Worm (Caenorhabditis elegans) whole organism, L4/young adult: ENCODE measurements around the gene ZC416.2.

Source experiments
- W03F9.2 ChIP-seq: fragments of 150-350 bp; optimal IDR thresholded peaks from 2 replicates; lab custom pipeline; 2014; ENCODE audit warnings: missing biosample characterization, missing genetic modification characterization
- dao-5 ChIP-seq: sonication (generic microtip); optimal IDR thresholded peaks from 2 replicates; lab custom pipeline; 2016; ENCODE audit warnings: missing genotype, missing genetic modification characterization, moderate library complexity, missing compliant biosample characterization
- him-1 ChIP-seq: sonication (generic microtip); optimal IDR thresholded peaks from 2 replicates; lab custom pipeline; 2016; ENCODE audit warnings: missing genotype, missing genetic modification reagents, missing genetic modification characterization, missing compliant biosample characterization

Gene ZC416.2

DNA sequence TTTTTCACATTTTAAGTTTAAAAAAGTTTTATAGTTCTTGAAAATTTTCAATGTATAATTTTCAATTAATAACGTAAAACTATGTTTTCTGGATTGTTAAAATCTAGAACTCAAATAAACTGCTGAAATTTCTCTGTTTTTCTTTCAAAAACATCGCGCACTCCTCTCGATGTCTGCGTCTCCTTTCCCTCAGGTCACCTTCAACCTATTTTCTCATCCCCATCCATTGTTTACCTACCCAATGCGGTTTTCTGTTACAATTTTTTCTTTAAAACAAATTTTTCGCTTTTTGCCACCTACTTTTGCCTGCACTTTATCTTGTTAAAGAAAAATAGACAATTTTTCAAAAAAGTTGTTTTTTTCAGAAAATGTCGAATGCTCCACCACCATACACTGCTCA lies at the start of gene ZC416.2:
ZC416.2 (plus strand) TSS at position 366 of the 400 bp plus-strand sequence.
- TF ChIP-seq dao-5 (tag; lab: Kevin White, UChicago) (no peak), W03F9.2 (tag; lab: Kevin White, UChicago) (no peak), him-1 (tag; lab: Kevin White, UChicago) (no peak)

DNA sequence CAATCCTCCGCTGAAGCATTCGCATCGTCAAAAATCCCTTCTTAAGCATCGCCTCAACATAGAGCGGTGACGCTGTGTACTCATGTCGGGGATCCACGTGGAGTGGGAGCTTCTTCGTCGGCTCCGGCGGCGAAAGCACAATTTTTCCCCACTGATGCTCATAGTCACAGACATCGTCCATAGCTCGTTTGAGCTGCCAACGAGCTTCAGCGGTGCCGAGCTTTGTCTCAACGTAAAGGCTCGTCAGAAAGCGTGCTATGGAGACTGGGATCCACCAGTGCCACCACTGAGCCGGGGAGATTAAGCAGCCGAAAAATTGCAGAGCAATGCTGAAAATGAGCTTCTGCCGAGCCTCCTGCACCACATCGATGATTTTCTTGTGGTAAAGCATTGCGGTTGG lies 42.6 kb upstream of the ZC416.2 start:
- no peak for TF ChIP-seq dao-5 (tag; lab: Kevin White, UChicago)
- TF ChIP-seq him-1 (tag; lab: Kevin White, UChicago) = no peak
- no peak for TF ChIP-seq W03F9.2 (tag; lab: Kevin White, UChicago)

DNA sequence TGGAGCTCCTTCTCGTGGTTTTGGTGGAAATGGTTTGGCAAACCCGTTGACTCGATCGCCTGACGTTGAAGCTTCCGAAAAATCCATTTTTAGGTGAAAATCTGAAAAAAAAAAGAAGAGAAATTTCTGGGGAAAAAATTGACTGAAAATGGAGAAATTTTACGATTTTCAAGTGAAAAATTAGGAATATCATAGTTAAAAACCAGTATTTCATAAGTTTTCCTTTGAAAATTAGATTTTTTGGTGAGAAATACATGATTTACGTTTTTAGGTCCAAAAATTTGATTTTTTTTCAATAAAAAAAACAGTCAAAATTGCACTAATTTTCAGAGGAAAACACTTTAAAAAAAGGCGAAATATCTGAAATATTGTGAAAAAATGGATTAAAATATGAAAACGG lies 39.9 kb upstream of the ZC416.2 start, which contains the start of gene taf-2:
taf-2 (minus strand) TSS at position 101 of the 400 bp plus-strand sequence.
- TF ChIP-seq dao-5 (tag; lab: Kevin White, UChicago) (no peak), W03F9.2 (tag; lab: Kevin White, UChicago) (no peak), him-1 (tag; lab: Kevin White, UChicago) (no peak)

DNA sequence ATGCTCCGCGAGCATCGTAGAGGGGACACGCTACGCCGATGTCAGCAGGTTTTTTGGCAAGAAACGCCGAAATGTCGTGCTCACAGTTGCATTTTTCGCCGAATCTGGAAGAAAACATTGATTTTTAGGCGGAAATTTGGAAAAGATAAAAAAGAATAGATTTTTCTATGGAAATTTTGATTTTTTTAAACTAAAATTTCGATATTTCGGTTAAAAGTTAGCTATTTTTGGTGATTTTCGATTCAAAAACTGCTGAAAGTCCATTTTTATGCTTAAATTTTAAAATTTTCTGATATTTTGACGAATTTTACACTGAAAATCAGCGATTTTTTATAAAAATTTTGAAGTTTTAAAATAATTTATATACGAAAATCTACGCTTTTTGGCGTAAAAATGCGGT lies 36.1 kb upstream of the ZC416.2 start:
- TF ChIP-seq W03F9.2 (tag; lab: Kevin White, UChicago) = no peak
- no peak for TF ChIP-seq him-1 (tag; lab: Kevin White, UChicago)
- no peak for TF ChIP-seq dao-5 (tag; lab: Kevin White, UChicago)

DNA sequence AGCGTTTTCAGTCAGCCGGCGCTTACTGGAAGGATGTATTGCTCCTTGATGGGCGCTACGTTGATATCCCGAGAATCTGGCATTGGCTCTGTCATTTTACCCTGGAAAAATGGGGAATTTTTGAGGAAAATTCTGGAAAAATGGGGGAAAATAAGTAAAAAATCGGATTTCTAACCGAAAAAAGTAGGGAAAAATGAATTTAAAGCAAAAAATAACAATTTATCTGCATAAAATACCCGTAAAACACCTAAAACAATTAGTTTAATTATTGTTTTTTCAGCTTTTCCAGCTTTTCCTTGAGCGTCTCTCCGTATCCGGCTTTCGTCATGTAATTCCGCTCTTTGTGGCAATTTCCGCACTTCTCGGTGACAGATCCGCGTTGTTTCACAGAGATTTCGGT lies 35.0 kb upstream of the ZC416.2 start, which contains the start of gene Y37E11B.5:
Y37E11B.5 (minus strand) TSS at position 101 of the 400 bp plus-strand sequence.
- no peak for TF ChIP-seq dao-5 (tag; lab: Kevin White, UChicago)

DNA sequence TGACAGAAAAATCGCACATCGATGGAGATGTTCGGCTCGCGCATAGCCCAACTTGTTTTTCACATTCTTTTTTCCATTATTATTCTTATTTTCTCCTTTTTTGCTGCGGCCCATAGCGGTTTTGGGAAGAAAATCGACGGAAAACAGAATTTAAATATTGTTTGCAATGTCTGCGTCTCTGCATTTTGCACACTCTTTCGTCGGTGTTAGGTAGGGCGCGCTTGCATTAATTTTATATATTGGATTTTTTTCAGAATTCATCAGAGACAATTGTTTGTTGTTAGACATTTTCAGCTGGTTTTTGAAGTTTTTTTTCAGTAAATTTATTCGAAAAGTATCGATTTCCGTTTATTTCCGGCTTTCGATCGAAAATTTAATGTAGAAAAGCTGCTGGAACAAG lies 34.3 kb upstream of the ZC416.2 start, which contains the start of gene Y37E11B.6:
Y37E11B.6 (minus strand) TSS at position 181 of the 400 bp plus-strand sequence.
- TF ChIP-seq him-1 (tag; lab: Kevin White, UChicago) (no peak), W03F9.2 (tag; lab: Kevin White, UChicago) (no peak), dao-5 (tag; lab: Kevin White, UChicago) (no peak)

DNA sequence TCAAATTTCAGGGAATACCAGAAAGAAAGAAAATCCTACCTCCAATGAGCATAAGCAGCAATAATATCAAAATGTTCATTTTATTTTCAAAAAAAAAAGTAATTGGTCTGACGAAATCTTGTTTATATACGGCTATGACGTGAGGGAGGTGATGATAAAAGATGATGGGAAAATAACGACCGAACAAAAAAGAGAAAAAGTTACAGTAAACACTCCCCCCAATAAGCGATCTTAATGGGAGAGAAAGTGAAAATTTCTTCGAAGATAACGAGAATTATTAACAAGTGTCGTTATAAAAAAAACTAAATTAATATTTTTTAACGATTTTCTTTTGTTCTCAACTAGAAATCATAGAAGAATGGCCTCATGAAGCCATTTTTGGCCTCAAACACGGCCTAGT lies 33.5 kb upstream of the ZC416.2 start, which contains the start of gene Y37E11B.7:
Y37E11B.7 (minus strand) TSS at position 207 of the 400 bp plus-strand sequence.
- TF ChIP-seq dao-5 (tag; lab: Kevin White, UChicago) = no peak
- TF ChIP-seq him-1 (tag; lab: Kevin White, UChicago) = no peak
- TF ChIP-seq W03F9.2 (tag; lab: Kevin White, UChicago) = no peak

DNA sequence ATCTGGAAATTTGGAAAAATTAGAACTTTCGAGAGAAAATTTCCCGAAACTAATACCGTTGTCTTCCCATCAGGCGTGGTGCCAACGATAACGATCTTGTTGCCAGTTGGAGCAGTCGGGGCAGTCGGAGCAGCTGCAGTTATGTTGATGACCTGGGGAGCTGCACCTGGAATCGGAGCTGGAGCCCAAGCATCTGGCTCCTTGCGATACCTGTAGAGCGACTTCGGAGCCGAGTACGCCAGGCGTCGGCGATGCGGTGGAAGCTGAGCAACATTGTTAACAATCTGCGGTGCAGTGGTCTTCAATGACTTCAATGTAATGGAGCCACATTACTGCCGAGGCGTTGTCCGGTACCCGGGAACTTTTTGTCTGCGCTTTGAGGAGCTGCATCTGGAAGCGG lies 31.6 kb upstream of the ZC416.2 start:
- no peak for TF ChIP-seq W03F9.2 (tag; lab: Kevin White, UChicago)
- no peak for TF ChIP-seq him-1 (tag; lab: Kevin White, UChicago)
- TF ChIP-seq dao-5 (tag; lab: Kevin White, UChicago) = no peak

DNA sequence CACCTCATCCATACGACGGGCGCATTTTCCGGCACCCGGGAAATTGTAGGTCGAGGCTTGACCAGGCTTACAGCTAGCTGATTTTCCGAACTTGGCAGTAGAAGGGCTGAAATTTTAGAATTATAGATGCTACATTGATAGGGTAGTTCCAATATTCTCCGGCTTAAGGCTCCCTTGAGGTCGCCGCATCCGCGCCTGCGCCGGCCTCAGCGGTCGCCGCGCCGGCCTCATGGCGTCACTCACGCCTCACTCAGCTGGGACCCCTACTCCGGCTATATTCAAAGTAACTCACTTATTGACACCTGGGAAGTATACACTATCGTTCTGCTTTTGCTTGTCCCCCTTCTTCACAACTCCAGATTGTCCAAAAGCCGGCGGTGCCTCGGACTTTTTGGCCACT lies 29.3 kb upstream of the ZC416.2 start:
- no peak for TF ChIP-seq him-1 (tag; lab: Kevin White, UChicago)
- no peak for TF ChIP-seq W03F9.2 (tag; lab: Kevin White, UChicago)
- TF ChIP-seq dao-5 (tag; lab: Kevin White, UChicago) = no peak

DNA sequence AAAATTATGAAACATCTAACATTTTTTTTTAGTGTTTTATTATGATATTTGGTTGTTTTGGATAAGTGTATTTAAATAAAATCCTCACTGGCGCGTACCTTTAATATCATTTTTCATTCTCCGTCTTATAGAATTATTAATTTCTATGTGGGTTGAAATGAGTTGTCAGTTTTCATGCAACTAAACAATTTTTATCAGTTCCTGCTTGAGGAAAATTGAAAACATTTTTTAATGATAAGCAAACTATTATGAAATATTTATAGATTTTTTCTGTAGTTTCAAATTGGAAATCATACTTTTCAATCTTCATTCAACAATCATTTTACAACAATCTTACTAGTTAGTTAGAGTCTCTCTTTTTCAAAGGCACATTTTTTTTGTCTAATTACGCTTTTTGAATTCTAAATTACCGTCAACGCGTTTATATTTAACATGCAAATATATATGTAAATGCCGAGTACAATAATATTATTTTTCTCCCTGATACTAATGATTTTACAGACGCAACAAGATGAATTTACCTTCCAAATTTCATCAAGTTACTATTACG lies 27.1 kb upstream of the ZC416.2 start, which contains the start of the genes Y37E11B.10 and kgb-2:
Y37E11B.10 (minus strand) TSS at position 182 of the 550 bp plus-strand sequence.
kgb-2 (plus strand) TSS at position 500 of the 550 bp plus-strand sequence.
- TF ChIP-seq him-1 (tag; lab: Kevin White, UChicago) = no peak
- TF ChIP-seq dao-5 (tag; lab: Kevin White, UChicago) = no peak
- no peak for TF ChIP-seq W03F9.2 (tag; lab: Kevin White, UChicago)

DNA sequence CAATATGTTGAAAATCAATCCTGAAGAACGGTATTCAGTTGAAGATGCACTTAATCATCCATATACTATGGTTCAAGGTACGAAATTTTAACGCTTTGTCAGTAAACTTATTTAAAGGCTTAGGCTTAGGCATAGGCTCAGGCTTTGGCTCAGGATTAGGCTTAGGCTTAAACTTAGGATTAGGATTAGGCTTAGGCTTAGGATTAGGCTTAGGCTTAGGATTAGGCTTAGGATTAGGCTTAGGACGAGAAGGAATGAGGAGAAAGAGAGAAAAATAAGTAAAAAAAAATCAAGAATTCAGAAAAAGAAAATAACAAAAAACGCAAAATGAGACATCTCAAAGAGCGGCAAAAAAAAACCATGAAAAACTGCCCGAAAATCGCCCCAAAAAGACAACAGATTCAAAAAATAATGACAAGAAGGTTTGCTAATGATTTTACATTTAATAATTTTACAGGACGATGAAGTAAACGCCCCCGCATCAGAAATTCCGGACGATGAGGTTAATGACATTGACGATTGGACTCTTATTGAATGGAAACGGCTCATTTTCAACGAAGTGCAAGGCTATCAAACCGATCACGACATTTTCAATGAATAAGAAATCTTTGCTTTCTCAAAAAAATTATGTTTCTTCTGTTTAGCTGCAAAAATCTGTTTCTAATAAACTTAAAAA lies 24.7 kb upstream of the ZC416.2 start:
- TF ChIP-seq dao-5 (tag; lab: Kevin White, UChicago) (no peak), him-1 (tag; lab: Kevin White, UChicago) (no peak), W03F9.2 (tag; lab: Kevin White, UChicago) (no peak)

DNA sequence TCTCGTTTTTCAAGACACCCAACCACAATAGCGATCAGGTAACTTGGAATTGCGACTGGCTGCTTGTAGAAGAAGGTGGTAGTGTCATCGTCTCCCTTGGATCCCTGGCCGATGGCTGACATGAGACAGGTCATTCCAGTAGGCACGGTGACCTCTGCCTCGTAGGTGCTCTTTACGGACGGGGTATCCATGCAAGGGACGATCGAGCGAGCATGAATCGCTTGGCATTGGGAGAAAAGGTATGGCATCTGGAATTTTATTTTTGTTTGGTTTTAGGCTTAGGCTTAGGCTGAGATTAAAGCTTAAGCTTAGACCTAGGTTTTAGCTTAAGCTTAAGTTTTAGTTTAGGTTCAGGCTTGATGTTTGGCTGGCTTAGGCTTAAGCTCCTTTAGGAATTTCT lies 22.4 kb upstream of the ZC416.2 start:
- TF ChIP-seq W03F9.2 (tag; lab: Kevin White, UChicago) = no peak
- TF ChIP-seq dao-5 (tag; lab: Kevin White, UChicago) = no peak
- TF ChIP-seq him-1 (tag; lab: Kevin White, UChicago) = no peak

DNA sequence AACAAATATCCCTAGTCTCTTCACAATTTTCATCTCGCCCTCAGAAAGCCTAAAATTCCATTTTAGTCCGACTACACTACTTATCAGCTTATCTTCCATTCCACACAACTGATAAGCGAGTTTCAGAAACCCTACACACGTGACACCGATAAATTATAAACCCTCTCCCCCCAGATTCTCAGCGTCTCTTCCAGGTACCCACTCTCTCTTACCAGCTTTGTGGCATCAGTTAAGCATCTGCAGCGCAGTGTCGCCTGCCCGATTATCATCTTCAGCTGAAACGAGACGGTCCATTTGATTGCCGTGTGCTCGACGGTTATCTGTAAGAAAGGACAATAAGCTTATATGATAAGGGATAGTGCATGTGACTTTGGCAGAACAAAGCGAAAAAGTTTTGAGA lies 21.6 kb upstream of the ZC416.2 start:
- TF ChIP-seq W03F9.2 (tag; lab: Kevin White, UChicago) = no peak
- TF ChIP-seq dao-5 (tag; lab: Kevin White, UChicago) = no peak
- TF ChIP-seq him-1 (tag; lab: Kevin White, UChicago) = no peak
